Worm (Caenorhabditis elegans): ENCODE data around the gene K02E7.12.

ce11 chrII:1100719-1101118 is 29.7 kb downstream of the K02E7.12 start, which contains the start of gene pho-14:
- no peak for TF ChIP-seq nhr-77 (tag; optimal IDR thresholded peaks at IDR 0.05)
- no peak for TF ChIP-seq mdl-1 (tag; optimal IDR thresholded peaks at IDR 0.05)
- no peak for TF ChIP-seq R02D3.7 (tag; optimal IDR thresholded peaks at IDR 0.05)
- TF ChIP-seq ceh-16 (tag; optimal IDR thresholded peaks at IDR 0.05), result no peak
- no peak for TF ChIP-seq ama-1 (optimal IDR thresholded peaks at IDR 0.05)
- no peak for TF ChIP-seq unc-39 (tag; optimal IDR thresholded peaks at IDR 0.05)
- TF ChIP-seq alr-1 (tag; optimal IDR thresholded peaks at IDR 0.05), result no peak

Data from whole organism, L2 larva.